Worm (Caenorhabditis elegans): ENCODE results near the gene C14A11.9.

The C14A11.9 gene

DNA sequence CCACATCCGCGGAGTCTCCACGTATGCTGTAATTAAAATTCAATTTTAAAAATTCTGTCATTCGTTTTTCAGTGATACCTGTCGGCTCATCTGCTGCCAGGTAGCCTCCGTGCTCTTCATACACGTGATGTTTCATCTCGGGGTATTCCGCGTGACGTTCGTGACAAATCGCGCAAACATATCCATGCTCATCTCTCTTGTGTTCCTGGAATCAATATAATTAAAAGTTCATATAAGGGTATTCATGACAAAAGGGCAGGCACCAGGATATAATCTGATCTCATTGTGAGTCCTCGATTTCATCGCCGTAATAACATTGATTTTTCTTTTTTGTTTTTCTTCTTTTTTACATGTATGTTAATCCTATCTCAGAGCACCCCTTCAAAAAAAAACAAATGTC is 44.5 kb upstream of the C14A11.9 start:
- TF ChIP-seq aptf-3 (GFP tag; IDR thresholded peaks at IDR 0.05) = no peak

DNA sequence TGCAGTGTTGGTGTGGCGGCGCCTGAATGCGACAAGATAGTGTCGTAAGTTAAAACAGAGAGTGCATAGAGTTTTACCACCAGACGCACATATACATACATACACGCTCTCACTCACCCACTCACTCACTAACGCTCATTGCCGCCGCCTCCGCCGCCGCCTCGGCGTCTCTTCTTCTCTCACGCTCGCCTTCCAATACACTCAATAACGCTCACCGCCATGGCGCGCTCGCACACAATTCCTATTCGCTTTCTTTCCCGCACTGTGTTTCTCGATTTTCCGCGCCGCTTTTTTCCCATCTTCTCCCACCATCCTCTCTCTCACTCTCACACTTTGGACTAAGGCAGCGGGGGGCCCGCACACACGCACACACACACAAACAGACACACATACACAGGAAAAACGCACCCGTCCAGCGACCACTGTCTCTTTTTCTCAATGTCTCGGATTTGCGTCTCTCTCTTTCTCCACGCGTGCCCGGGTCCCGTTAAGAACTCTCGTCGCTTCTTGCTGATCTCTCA is 43.0 kb upstream of the C14A11.9 start, which contains the start of gene kin-29:
Gene kin-29 (minus strand): TSS at position 51 of the 521 bp plus-strand sequence.
- TF ChIP-seq him-1 (tag; optimal IDR thresholded peaks at IDR 0.05) = no peak
- no peak for TF ChIP-seq F57A8.1 (GFP tag; optimal IDR thresholded peaks at IDR 0.05)
- no peak for TF ChIP-seq hsf-1 (GFP tag; IDR thresholded peaks at IDR 0.05)
- TF ChIP-seq hmg-20 (GFP tag; IDR thresholded peaks at IDR 0.05) = peak; percentile 51
- peak; percentile 47 for TF ChIP-seq lin-54 (GFP tag; optimal IDR thresholded peaks at IDR 0.05)
- no peak for TF ChIP-seq Y53F4B.3 (GFP tag; IDR thresholded peaks at IDR 0.05)
- peak; percentile 59 for TF ChIP-seq ztf-3 (GFP tag; optimal IDR thresholded peaks at IDR 0.05)
- peak; percentile 82 for TF ChIP-seq gei-17 (GFP tag; optimal IDR thresholded peaks at IDR 0.05)
- peak; percentile 84 for TF ChIP-seq nfyb-1 (GFP tag; IDR thresholded peaks at IDR 0.05)
- peak; percentile 85 for TF ChIP-seq ztf-26 (tag; optimal IDR thresholded peaks at IDR 0.05)
- no peak for TF ChIP-seq ceh-40 (GFP tag; IDR thresholded peaks at IDR 0.05)
- peak; percentile 51 for TF ChIP-seq F57C9.4 (tag; optimal IDR thresholded peaks at IDR 0.05)
- no peak for TF ChIP-seq F10E7.11 (tag; optimal IDR thresholded peaks at IDR 0.05)
- peak; percentile 93 for TF ChIP-seq madf-10 (tag; optimal IDR thresholded peaks at IDR 0.05)
- no peak for TF ChIP-seq F55B11.4 (tag; optimal IDR thresholded peaks at IDR 0.05; ENCODE audit: borderline replicate concordance, insufficient read depth)
- peak; percentile 88 for TF ChIP-seq lin-40 (tag; optimal IDR thresholded peaks at IDR 0.05)
- no peak for TF ChIP-seq nhr-179 (tag; optimal IDR thresholded peaks at IDR 0.05)
- TF ChIP-seq sptf-2 (GFP tag; optimal IDR thresholded peaks at IDR 0.05) = no peak
- peak; percentile 81 for TF ChIP-seq egrh-3 (GFP tag; IDR thresholded peaks at IDR 0.05)
- no peak for TF ChIP-seq F49E8.2 (tag; optimal IDR thresholded peaks at IDR 0.05; ENCODE audit: insufficient read depth)
- peak; percentile 22 for TF ChIP-seq nhr-90 (tag; optimal IDR thresholded peaks at IDR 0.05)
- no peak for TF ChIP-seq lsy-27 (tag; optimal IDR thresholded peaks at IDR 0.05; ENCODE audit: borderline replicate concordance, insufficient read depth)
- no peak for TF ChIP-seq F39B2.1 (GFP tag; IDR thresholded peaks at IDR 0.05)
- TF ChIP-seq snpc-3.4 (tag; optimal IDR thresholded peaks at IDR 0.05) = no peak
- no peak for TF ChIP-seq hlh-12 (tag; optimal IDR thresholded peaks at IDR 0.05)
- TF ChIP-seq mes-4 (tag; optimal IDR thresholded peaks at IDR 0.05) = no peak
- peak; percentile 48; the same call in 1 of the 2 replicates for TF ChIP-seq C06A6.2 (GFP tag; conservative IDR thresholded peaks at IDR 0.05)
- TF ChIP-seq let-607 (tag; optimal IDR thresholded peaks at IDR 0.05) = peak; percentile 37 to 55
- no peak for TF ChIP-seq ccch-3 (GFP tag; optimal IDR thresholded peaks at IDR 0.05)
- no peak for TF ChIP-seq sea-2 (GFP tag; IDR thresholded peaks at IDR 0.05)
- peak; percentile 61 for TF ChIP-seq somi-1 (GFP tag; optimal IDR thresholded peaks at IDR 0.05)
- peak; percentile 40 for TF ChIP-seq F23B12.7 (tag; optimal IDR thresholded peaks at IDR 0.05; ENCODE audit: insufficient read depth)
- TF ChIP-seq Y67H2A.10 (GFP tag; conservative IDR thresholded peaks at IDR 0.05) = no peak; the same call in 1 of the 2 replicates
- no peak for TF ChIP-seq F22D6.2 (tag; optimal IDR thresholded peaks at IDR 0.05)
- TF ChIP-seq tbx-9 (tag; optimal IDR thresholded peaks at IDR 0.05; ENCODE audit: borderline replicate concordance) = no peak
- no peak for TF ChIP-seq bed-1 (GFP tag; IDR thresholded peaks at IDR 0.05)
- peak; percentile 85 for TF ChIP-seq dox-1 (GFP tag; IDR thresholded peaks at IDR 0.05)
- peak; percentile 43; the same call in 1 of the 2 replicates for TF ChIP-seq ekl-4 (GFP tag; IDR thresholded peaks at IDR 0.05)
- peak; percentile 96 for TF ChIP-seq K12H6.12 (tag; optimal IDR thresholded peaks at IDR 0.05)
- TF ChIP-seq ztf-22 (GFP tag; optimal IDR thresholded peaks at IDR 0.05) = peak; percentile 6
- peak; percentile 41 for TF ChIP-seq tbp1 (GFP tag; optimal IDR thresholded peaks at IDR 0.05)
- TF ChIP-seq D2030.7 (GFP tag; IDR thresholded peaks at IDR 0.05) = no peak
- TF ChIP-seq ceh-91 (GFP tag; IDR thresholded peaks at IDR 0.05) = no peak; the same call in 1 of the 2 replicates
- no peak for TF ChIP-seq mxl-1 (tag; optimal IDR thresholded peaks at IDR 0.05)
- no peak for TF ChIP-seq lag-1 (GFP tag; IDR thresholded peaks at IDR 0.05)
- TF ChIP-seq cebp-2 (GFP tag; IDR thresholded peaks at IDR 0.05) = no peak

All from whole organism, young adult.